Fruit fly (Drosophila melanogaster) whole organism, embryonic: Measurements from ENCODE around the gene CG34260.

Experiments
- Adf1 ChIP-seq: fragments of 200-800 bp; sonication (Bioruptor generic); IDR thresholded peaks from 2 replicates; pipeline ENCODE4 v1.3.6; 2022; ENCODE audit warnings: missing biosample characterization, missing genetic modification characterization
- Aef1 ChIP-seq: fragments of 200-800 bp; sonication (Bioruptor generic); IDR thresholded peaks from 3 replicates; pipeline ENCODE4 v1.3.6; 2022; ENCODE audit warnings: missing biosample characterization, missing genetic modification characterization
- CG1233 ChIP-seq: fragments of 200-800 bp; sonication (Bioruptor generic); optimal IDR thresholded peaks from 4 replicates; lab custom pipeline; 2018; ENCODE audit warnings: missing biosample characterization, mild to moderate bottlenecking, missing genetic modification characterization
- CG14860 ChIP-seq: fragments of 200-800 bp; sonication (Bioruptor generic); IDR thresholded peaks from 3 replicates; pipeline ENCODE4 v1.3.6; 2022; ENCODE audit warnings: missing biosample characterization, missing genetic modification characterization; ENCODE audit not compliant: partially characterized antibody
- CG15601 ChIP-seq: fragments of 200-800 bp; sonication (Bioruptor generic); optimal IDR thresholded peaks from 3 replicates; lab custom pipeline; 2019; ENCODE audit warnings: missing biosample characterization, mild to moderate bottlenecking, missing genetic modification characterization, moderate library complexity
- CG15696 ChIP-seq: fragments of 200-800 bp; sonication (Bioruptor generic); optimal IDR thresholded peaks from 2 replicates; lab custom pipeline; 2019; ENCODE audit warnings: missing biosample characterization, mild to moderate bottlenecking, missing genetic modification characterization, moderate library complexity
- CG16779 ChIP-seq: fragments of 200-800 bp; sonication (Bioruptor generic); IDR thresholded peaks from 2 replicates; pipeline ENCODE4 v1.3.6; 2022; ENCODE audit warnings: missing biosample characterization, missing genetic modification characterization
- CG1792 ChIP-seq: fragments of 200-800 bp; sonication (Bioruptor generic); optimal IDR thresholded peaks from 2 replicates; lab custom pipeline; 2016; ENCODE audit warnings: missing biosample characterization, missing genetic modification characterization
- CG18764 ChIP-seq: fragments of 200-800 bp; sonication (Bioruptor generic); optimal IDR thresholded peaks from 3 replicates; lab custom pipeline; 2016; ENCODE audit warnings: missing biosample characterization, missing genetic modification characterization
- CG3407 ChIP-seq: fragments of 200-800 bp; sonication (Bioruptor generic); optimal IDR thresholded peaks from 2 replicates; lab custom pipeline; 2018; ENCODE audit warnings: missing biosample characterization, mild to moderate bottlenecking, missing genetic modification characterization
- CG34422 ChIP-seq: fragments of 200-800 bp; sonication (Bioruptor generic); IDR thresholded peaks from 3 replicates; pipeline ENCODE4 v1.3.6; 2022; ENCODE audit warnings: missing biosample characterization, missing genetic modification characterization
- CG42726 ChIP-seq: fragments of 200-800 bp; sonication (Bioruptor generic); IDR thresholded peaks from 2 replicates; pipeline ENCODE4 v1.3.6; 2022; ENCODE audit warnings: missing biosample characterization, missing genetic modification characterization; ENCODE audit not compliant: partially characterized antibody
- CG4707 ChIP-seq: fragments of 200-800 bp; sonication (Bioruptor generic); optimal IDR thresholded peaks from 2 replicates; lab custom pipeline; 2018; ENCODE audit warnings: missing biosample characterization, mild to moderate bottlenecking, missing genetic modification characterization, moderate library complexity
- CG5180 ChIP-seq: fragments of 200-800 bp; sonication (Bioruptor generic); optimal IDR thresholded peaks from 3 replicates; lab custom pipeline; 2017; ENCODE audit warnings: missing biosample characterization, missing genetic modification characterization, mild to moderate bottlenecking, moderate library complexity, missing genetic modification reagents
- CG5953 ChIP-seq: fragments of 200-800 bp; sonication (Bioruptor generic); IDR thresholded peaks from 2 replicates; pipeline ENCODE4 v1.3.6; 2022; ENCODE audit warnings: missing biosample characterization, missing genetic modification characterization
- CG9215 ChIP-seq: fragments of 200-800 bp; sonication (Bioruptor generic); IDR thresholded peaks from 2 replicates; pipeline ENCODE4 v1.3.6; 2022; ENCODE audit warnings: missing biosample characterization, missing genetic modification characterization
- CG9437 ChIP-seq: fragments of 200-800 bp; sonication (Bioruptor generic); optimal IDR thresholded peaks from 2 replicates; lab custom pipeline; 2018; ENCODE audit warnings: missing biosample characterization, mild to moderate bottlenecking, missing genetic modification characterization
- CG9609 ChIP-seq: fragments of 200-800 bp; sonication (Bioruptor generic); optimal IDR thresholded peaks from 3 replicates; lab custom pipeline; 2016; ENCODE audit warnings: missing biosample characterization, missing genetic modification characterization
- CG9932 ChIP-seq: fragments of 200-800 bp; sonication (Bioruptor generic); IDR thresholded peaks from 2 replicates; pipeline ENCODE4 v1.3.6; 2022; ENCODE audit warnings: missing biosample characterization, missing genetic modification characterization
- Chrac-16 ChIP-seq: fragments of 200-800 bp; sonication (Bioruptor generic); optimal IDR thresholded peaks from 3 replicates; lab custom pipeline; 2016; ENCODE audit warnings: missing biosample characterization, missing genetic modification characterization
- Dek ChIP-seq: fragments of 200-800 bp; sonication (Bioruptor generic); optimal IDR thresholded peaks from 3 replicates; lab custom pipeline; 2019; ENCODE audit warnings: missing biosample characterization, mild to moderate bottlenecking, missing genetic modification characterization, moderate library complexity
- Dip3 ChIP-seq: fragments of 200-800 bp; sonication (Bioruptor generic); optimal IDR thresholded peaks from 3 replicates; lab custom pipeline; 2016; ENCODE audit warnings: missing biosample characterization, missing genetic modification characterization
- Dp ChIP-seq: fragments of 200-800 bp; sonication (Bioruptor generic); optimal IDR thresholded peaks from 2 replicates; lab custom pipeline; 2018; ENCODE audit warnings: missing biosample characterization, mild to moderate bottlenecking, missing genetic modification characterization, moderate library complexity
- HmgD ChIP-seq: fragments of 200-800 bp; sonication (Bioruptor generic); optimal IDR thresholded peaks from 3 replicates; lab custom pipeline; 2016; ENCODE audit warnings: missing biosample characterization, missing genetic modification characterization
- Hmr ChIP-seq: fragments of 200-800 bp; sonication (Bioruptor generic); optimal IDR thresholded peaks from 3 replicates; lab custom pipeline; 2017; ENCODE audit warnings: mild to moderate bottlenecking, missing biosample characterization, missing genetic modification reagents, missing genetic modification characterization
- Hmx ChIP-seq: fragments of 200-800 bp; sonication (Bioruptor generic); optimal IDR thresholded peaks from 2 replicates; lab custom pipeline; 2016; ENCODE audit warnings: missing biosample characterization, missing genetic modification characterization
- MESR4 ChIP-seq: fragments of 200-800 bp; sonication (Bioruptor generic); optimal IDR thresholded peaks from 2 replicates; lab custom pipeline; 2018; ENCODE audit warnings: missing biosample characterization, mild to moderate bottlenecking, missing genetic modification characterization, moderate library complexity
- Ptx1 ChIP-seq: fragments of 200-800 bp; sonication (Bioruptor generic); IDR thresholded peaks from 2 replicates; pipeline ENCODE4 v1.3.6; 2022; ENCODE audit warnings: missing biosample characterization, missing genetic modification characterization
- ems ChIP-seq: fragments of 200-800 bp; sonication (Bioruptor generic); optimal IDR thresholded peaks from 3 replicates; lab custom pipeline; 2016; ENCODE audit warnings: missing biosample characterization, missing genetic modification characterization
- gfzf ChIP-seq: fragments of 200-800 bp; sonication (Bioruptor generic); optimal IDR thresholded peaks from 2 replicates; lab custom pipeline; 2016; ENCODE audit warnings: missing biosample characterization, mild to moderate bottlenecking, missing genetic modification characterization, moderate library complexity
- jing ChIP-seq: fragments of 200-800 bp; sonication (Bioruptor generic); optimal IDR thresholded peaks from 2 replicates; lab custom pipeline; 2018; ENCODE audit warnings: missing biosample characterization, mild to moderate bottlenecking, missing genetic modification characterization
- kah ChIP-seq: fragments of 200-800 bp; sonication (Bioruptor generic); optimal IDR thresholded peaks from 2 replicates; lab custom pipeline; 2018; ENCODE audit warnings: missing biosample characterization, mild to moderate bottlenecking, missing genetic modification characterization
- kni ChIP-seq: fragments of 200-800 bp; sonication (Bioruptor generic); optimal IDR thresholded peaks from 3 replicates; lab custom pipeline; 2017; ENCODE audit warnings: mild to moderate bottlenecking, missing biosample characterization, missing genetic modification reagents, missing genetic modification characterization
- lbe ChIP-seq: fragments of 200-800 bp; sonication (Bioruptor generic); optimal IDR thresholded peaks from 2 replicates; lab custom pipeline; 2016; ENCODE audit warnings: missing biosample characterization, mild to moderate bottlenecking, missing genetic modification characterization
- mld ChIP-seq: fragments of 200-800 bp; sonication (Bioruptor generic); IDR thresholded peaks from 3 replicates; pipeline ENCODE4 v1.3.6; 2022; ENCODE audit warnings: missing biosample characterization, missing genetic modification characterization; ENCODE audit not compliant: partially characterized antibody
- nerfin-1 ChIP-seq: fragments of 200-800 bp; sonication (Bioruptor generic); optimal IDR thresholded peaks from 3 replicates; lab custom pipeline; 2019; ENCODE audit warnings: missing biosample characterization, mild to moderate bottlenecking, missing genetic modification characterization, moderate library complexity
- nerfin-2 ChIP-seq: fragments of 200-800 bp; sonication (Bioruptor generic); IDR thresholded peaks from 2 replicates; pipeline ENCODE4 v1.3.6; 2022; ENCODE audit warnings: missing biosample characterization, missing genetic modification characterization; ENCODE audit not compliant: partially characterized antibody
- onecut ChIP-seq: fragments of 200-800 bp; sonication (Bioruptor generic); IDR thresholded peaks from 2 replicates; pipeline ENCODE4 v1.3.6; 2022; ENCODE audit warnings: missing biosample characterization, missing genetic modification characterization
- pan ChIP-seq, 4 experiments: fragments of >200 bp in 3 of 4; fragments of 200-800 bp in 1 of 4; sonication (Bioruptor generic) in 1 of 4; optimal IDR thresholded peaks in 3 of 4; IDR thresholded peaks in 1 of 4; 2 replicates each; pipeline versions ENCODE4 v1.3.6 to Lab custom; 2017 to 2022; ENCODE audit warnings: missing biosample characterization in 2 of 4, missing genetic modification characterization in 2 of 4, mixed read lengths in 1 of 4
- prd ChIP-seq, 3 experiments: fragments of >200 bp in 2 of 3; fragments of 200-800 bp in 1 of 3; sonication (Bioruptor generic) in 1 of 3; optimal IDR thresholded peaks in 2 of 3; IDR thresholded peaks in 1 of 3; 2 replicates in 2 of 3; 3 replicates in 1 of 3; pipeline versions ENCODE4 v1.3.6 to Lab custom; 2017 to 2022; ENCODE audit warnings: missing biosample characterization in 1 of 3, missing genetic modification characterization in 1 of 3
- rib ChIP-seq: fragments of 200-800 bp; sonication (Bioruptor generic); IDR thresholded peaks from 2 replicates; pipeline ENCODE4 v1.3.6; 2022; ENCODE audit warnings: missing biosample characterization, missing genetic modification characterization
- stc ChIP-seq: fragments of 200-800 bp; sonication (Bioruptor generic); IDR thresholded peaks from 2 replicates; pipeline ENCODE4 v1.3.6; 2022; ENCODE audit warnings: missing biosample characterization, missing genetic modification characterization
- stwl ChIP-seq: fragments of 200-800 bp; sonication (Bioruptor generic); optimal IDR thresholded peaks from 3 replicates; lab custom pipeline; 2018; ENCODE audit warnings: missing biosample characterization, mild to moderate bottlenecking, missing genetic modification characterization, moderate library complexity
- trh ChIP-seq: fragments of 200-800 bp; sonication (Bioruptor generic); optimal IDR thresholded peaks from 2 replicates; lab custom pipeline; 2016; ENCODE audit warnings: missing biosample characterization, missing genetic modification characterization
- vnd ChIP-seq: fragments of 200-800 bp; sonication (Bioruptor generic); IDR thresholded peaks from 3 replicates; pipeline ENCODE4 v1.3.6; 2022; ENCODE audit warnings: missing biosample characterization, missing genetic modification characterization; ENCODE audit not compliant: partially characterized antibody
- wek ChIP-seq: fragments of 200-800 bp; sonication (Bioruptor generic); optimal IDR thresholded peaks from 3 replicates; lab custom pipeline; 2018; ENCODE audit warnings: missing biosample characterization, mild to moderate bottlenecking, missing genetic modification characterization, moderate library complexity
- zfh1 ChIP-seq: fragments of 200-800 bp; sonication (Bioruptor generic); IDR thresholded peaks from 3 replicates; pipeline ENCODE4 v1.3.6; 2022; ENCODE audit warnings: missing biosample characterization, missing genetic modification characterization

CG34260 gene

DNA sequence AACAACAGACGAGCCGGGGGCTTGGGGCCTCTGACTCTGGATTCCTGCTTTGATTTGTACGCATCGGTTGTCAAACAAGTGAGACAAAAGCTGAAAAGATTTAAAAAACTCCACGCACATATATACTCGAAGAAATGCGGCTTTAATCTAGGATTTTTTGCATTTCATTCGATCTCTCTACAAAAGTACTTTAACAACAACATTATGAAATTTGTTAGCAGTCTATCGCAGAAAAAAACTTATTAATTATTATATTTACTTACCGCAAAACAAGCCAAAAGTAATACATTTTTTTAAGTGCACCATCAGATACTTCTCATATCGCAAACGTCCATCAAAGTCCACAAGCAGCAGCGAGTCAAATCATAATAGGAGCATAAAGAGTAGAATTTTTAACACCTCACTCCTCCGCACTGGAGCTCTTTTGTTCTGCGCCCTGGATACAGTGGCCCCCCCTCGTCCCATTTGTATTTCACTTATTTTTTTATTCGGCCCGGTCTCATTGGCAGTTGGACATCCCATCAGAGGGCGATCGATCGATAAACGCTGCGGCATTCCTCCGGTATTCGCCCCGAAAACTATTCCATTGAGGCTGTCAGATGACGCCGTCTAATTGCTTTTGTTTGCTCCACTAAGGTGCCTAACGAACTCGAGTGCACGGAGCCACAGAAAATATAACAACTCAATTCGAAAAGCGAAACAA lies 3.3 kb upstream of the CG34260 start (continued):
- TF ChIP-seq onecut (GFP tag; lab: Robert Waterston, UW) (peak; percentile 27; the same call in 1 of the 2 replicates), rib (GFP tag; lab: Robert Waterston, UW) (no peak), zfh1 (peak; percentile 44; the same call in 2 of the 3 replicates), wek (GFP tag; lab: Kevin White, UChicago) (no peak), Dp (GFP tag; lab: Kevin White, UChicago) (no peak), CG1792 (GFP tag; lab: Kevin White, UChicago) (no peak), CG5953 (GFP tag; lab: Robert Waterston, UW) (no peak; the same call in 1 of the 2 replicates), stwl (tag; lab: Kevin White, UChicago) (no peak), CG14860 (no peak), CG9932 (GFP tag; lab: Robert Waterston, UW) (peak; percentile 45; the same call in 1 of the 2 replicates), CG4707 (GFP tag; lab: Kevin White, UChicago) (no peak), trh (no peak), Hmx (GFP tag; lab: Kevin White, UChicago) (no peak), HmgD (no peak), CG15601 (tag; lab: Kevin White, UChicago) (no peak), kni (GFP tag; lab: Kevin White, UChicago) (peak; percentile 34), CG18764 (GFP tag; lab: Kevin White, UChicago) (peak; percentile 5), Ptx1 (GFP tag; lab: Robert Waterston, UW) (peak; percentile 55; the same call in 1 of the 2 replicates), CG3407 (peak; percentile 13), MESR4 (GFP tag; lab: Kevin White, UChicago) (no peak), prd (optimal IDR thresholded peaks at IDR 0.05; lab: Kevin White, UChicago) (no peak), prd (GFP tag; IDR thresholded peaks at IDR 0.05; lab: Robert Waterston, UW) (peak; percentile 62; the same call in 1 of the 3 replicates), Chrac-16 (GFP tag; lab: Kevin White, UChicago) (peak; percentile 13), Dek (tag; lab: Kevin White, UChicago) (no peak), mld (GFP tag; lab: Robert Waterston, UW) (no peak), Hmr (peak; percentile 15), CG15696 (tag; lab: Kevin White, UChicago) (no peak), CG9609 (GFP tag; lab: Kevin White, UChicago) (no peak), jing (GFP tag; lab: Kevin White, UChicago) (no peak), CG9215 (peak; percentile 24; the same call in 1 of the 2 replicates), stc (GFP tag; lab: Robert Waterston, UW) (0 out of 2 replicates have a peak, but pooled peaks have one; percentile 29), ems (no peak), Dip3 (GFP tag; lab: Kevin White, UChicago) (no peak), CG9437 (no peak), Aef1 (no peak), nerfin-2 (GFP tag; lab: Robert Waterston, UW) (no peak), vnd (GFP tag; lab: Robert Waterston, UW) (no peak), nerfin-1 (tag; lab: Kevin White, UChicago) (no peak), CG34422 (no peak), Adf1 (no peak), CG1233 (GFP tag; lab: Kevin White, UChicago) (no peak), CG42726 (GFP tag; lab: Robert Waterston, UW) (no peak), CG16779 (GFP tag; lab: Robert Waterston, UW) (no peak), gfzf (no peak), lbe (GFP tag; lab: Kevin White, UChicago) (no peak), pan (optimal IDR thresholded peaks at IDR 0.05; lab: Kevin White, UChicago) (no peak), pan (GFP tag; optimal IDR thresholded peaks at IDR 0.05 in 1 of 2, IDR thresholded peaks at IDR 0.05 in 1 of 2) (peak in 1 of 2 experiments; percentile 53), CG5180 (no peak), kah (GFP tag; lab: Kevin White, UChicago) (no peak)
